Worm (Caenorhabditis elegans) whole organism, L1 larva: ENCODE measurements around the gene flwr-1.

Experiments
- C34B4.2 ChIP-seq: sonication (generic microtip); optimal IDR thresholded peaks from 2 replicates; lab custom pipeline; 2017; ENCODE audit warnings: mild to moderate bottlenecking, missing genetic modification characterization, missing compliant biosample characterization
- aha-1 ChIP-seq: fragments of 150-350 bp; optimal IDR thresholded peaks from 2 replicates; lab custom pipeline; 2014; ENCODE audit warnings: missing biosample characterization, missing genetic modification characterization
- blmp-1 ChIP-seq: fragments of 150-350 bp; optimal IDR thresholded peaks from 2 replicates; lab custom pipeline; 2014; ENCODE audit warnings: missing biosample characterization, missing genetic modification characterization
- ceh-8 ChIP-seq: fragments of 200-800 bp; sonication (Bioruptor generic); optimal IDR thresholded peaks from 2 replicates; lab custom pipeline; 2018; ENCODE audit warnings: mild to moderate bottlenecking, missing genetic modification characterization, moderate library complexity, missing compliant biosample characterization
- ceh-88 ChIP-seq: fragments of 200-800 bp; sonication (Bioruptor generic); IDR thresholded peaks from 2 replicates; pipeline ENCODE4 v1.3.6; 2022; ENCODE audit warnings: missing genetic modification characterization, missing compliant biosample characterization
- dpl-1 ChIP-seq, 3 experiments: fragments of 150-350 bp in 2 of 3; sonication (generic microtip) in 1 of 3; optimal IDR thresholded peaks; 2 replicates each; lab custom pipeline; 2014 to 2017; ENCODE audit warnings: missing biosample characterization in 3 of 3, missing genetic modification characterization in 3 of 3, missing genetic modification reagents in 3 of 3
- efl-1 ChIP-seq, 4 experiments: fragments of 150-350 bp; optimal IDR thresholded peaks in 3 of 4; peaks in 1 of 4; 1 replicate in 1 of 4; 2 replicates in 3 of 4; lab custom pipeline; 2014; ENCODE audit warnings: missing biosample characterization in 2 of 4, missing genetic modification characterization in 2 of 4, missing genetic modification reagents in 2 of 4
- elt-2 ChIP-seq: sonication (generic microtip); optimal IDR thresholded peaks from 2 replicates; lab custom pipeline; 2016; ENCODE audit warnings: missing genetic modification characterization, mild to moderate bottlenecking, inconsistent platforms, missing compliant biosample characterization, missing genetic modification reagents
- fkh-10 ChIP-seq: sonication (generic microtip); optimal IDR thresholded peaks from 2 replicates; lab custom pipeline; 2017; ENCODE audit warnings: missing biosample characterization, missing genetic modification reagents, missing genetic modification characterization
- fkh-8 ChIP-seq: sonication (generic microtip); optimal IDR thresholded peaks from 2 replicates; lab custom pipeline; 2016; ENCODE audit warnings: mild to moderate bottlenecking, missing genetic modification characterization, missing compliant biosample characterization
- isw-1 ChIP-seq: fragments of 200-800 bp; sonication (Bioruptor generic); IDR thresholded peaks from 2 replicates; pipeline ENCODE4 v1.3.6; 2022; ENCODE audit warnings: missing genetic modification characterization, missing compliant biosample characterization
- jun-1 ChIP-seq: fragments of 150-350 bp; optimal IDR thresholded peaks from 2 replicates; lab custom pipeline; 2014; ENCODE audit warnings: missing biosample characterization, missing genetic modification reagents, missing genetic modification characterization
- lin-14 ChIP-seq: fragments of 200-800 bp; sonication (Bioruptor generic); optimal IDR thresholded peaks from 2 replicates; lab custom pipeline; 2018; ENCODE audit warnings: mild to moderate bottlenecking, missing genetic modification characterization, moderate library complexity, missing compliant biosample characterization
- lin-15B ChIP-seq: fragments of 150-350 bp; sonication (generic microtip); optimal IDR thresholded peaks from 3 replicates; lab custom pipeline; 2014; ENCODE audit warnings: missing biosample characterization, missing genetic modification characterization
- lin-35 ChIP-seq, 2 experiments: fragments of 150-350 bp; optimal IDR thresholded peaks; 2 replicates each; lab custom pipeline; 2014; ENCODE audit warnings: missing biosample characterization in 2 of 2, missing genetic modification characterization in 2 of 2, missing genetic modification reagents in 2 of 2
- lsy-2 ChIP-seq, 2 experiments: fragments of 150-350 bp; optimal IDR thresholded peaks; 2 replicates each; lab custom pipeline; 2014; ENCODE audit warnings: missing biosample characterization in 2 of 2, missing genetic modification characterization in 2 of 2
- mdl-1 ChIP-seq, 2 experiments: fragments of 150-350 bp; optimal IDR thresholded peaks; 2 replicates each; lab custom pipeline; 2014 to 2017; ENCODE audit warnings: missing biosample characterization in 2 of 2, missing genetic modification characterization in 2 of 2, inconsistent platforms in 1 of 2
- mef-2 ChIP-seq: fragments of 150-350 bp; optimal IDR thresholded peaks from 2 replicates; lab custom pipeline; 2014; ENCODE audit warnings: missing biosample characterization, missing genetic modification characterization
- nhr-20 ChIP-seq: sonication (generic microtip); optimal IDR thresholded peaks from 2 replicates; lab custom pipeline; 2016; ENCODE audit warnings: mild to moderate bottlenecking, missing genetic modification characterization, missing compliant biosample characterization
- nhr-28 ChIP-seq: fragments of 150-350 bp; optimal IDR thresholded peaks from 2 replicates; lab custom pipeline; 2014; ENCODE audit warnings: missing biosample characterization, missing genetic modification characterization
- nhr-47 ChIP-seq: sonication (generic microtip); optimal IDR thresholded peaks from 2 replicates; lab custom pipeline; 2016; ENCODE audit warnings: mild to moderate bottlenecking, missing genetic modification characterization, moderate library complexity, missing compliant biosample characterization
- nhr-77 ChIP-seq: fragments of 150-350 bp; optimal IDR thresholded peaks from 2 replicates; lab custom pipeline; 2014; ENCODE audit warnings: missing biosample characterization, missing genetic modification characterization
- nhr-84 ChIP-seq: sonication (generic microtip); optimal IDR thresholded peaks from 2 replicates; lab custom pipeline; 2017; ENCODE audit warnings: missing biosample characterization, missing genetic modification characterization
- nhr-85 ChIP-seq: sonication (generic microtip); peaks from one replicate; lab custom pipeline; 2016; ENCODE audit warnings: missing genetic modification characterization, inconsistent platforms, missing compliant biosample characterization
- nhr-90 ChIP-seq: sonication (generic microtip); optimal IDR thresholded peaks from 2 replicates; lab custom pipeline; 2016; ENCODE audit warnings: mild to moderate bottlenecking, missing genetic modification characterization, missing compliant biosample characterization; ENCODE audit not compliant: poor library complexity
- pax-3 ChIP-seq: fragments of 200-800 bp; sonication (Bioruptor generic); optimal IDR thresholded peaks from 2 replicates; lab custom pipeline; 2018; ENCODE audit warnings: mild to moderate bottlenecking, missing genetic modification characterization, moderate library complexity, missing compliant biosample characterization
- rnt-1 ChIP-seq: sonication (generic microtip); optimal IDR thresholded peaks from 2 replicates; lab custom pipeline; 2016; ENCODE audit warnings: mild to moderate bottlenecking, missing genetic modification characterization, moderate library complexity, missing compliant biosample characterization
- skn-1 ChIP-seq: fragments of 150-350 bp; optimal IDR thresholded peaks from 2 replicates; lab custom pipeline; 2014; ENCODE audit warnings: missing biosample characterization, missing genetic modification characterization
- sup-37 ChIP-seq: fragments of 200-800 bp; sonication (Bioruptor generic); optimal IDR thresholded peaks from 2 replicates; lab custom pipeline; 2018; ENCODE audit warnings: mild to moderate bottlenecking, missing genetic modification characterization, missing compliant biosample characterization
- swsn-7 ChIP-seq: sonication (generic microtip); optimal IDR thresholded peaks from 2 replicates; lab custom pipeline; 2016; ENCODE audit warnings: missing genetic modification characterization, missing compliant biosample characterization
- unc-30 ChIP-seq: sonication (generic microtip); optimal IDR thresholded peaks from 2 replicates; lab custom pipeline; 2017; ENCODE audit warnings: missing biosample characterization, missing genetic modification characterization
- unc-62 ChIP-seq: fragments of 150-350 bp; optimal IDR thresholded peaks from 2 replicates; lab custom pipeline; 2014; ENCODE audit warnings: missing biosample characterization, missing genetic modification reagents, missing genetic modification characterization
- unc-86 ChIP-seq: sonication (generic microtip); optimal IDR thresholded peaks from 2 replicates; lab custom pipeline; 2016; ENCODE audit warnings: missing genetic modification characterization, missing compliant biosample characterization
- unc-98 ChIP-seq: fragments of 200-800 bp; sonication (Bioruptor generic); IDR thresholded peaks from 2 replicates; pipeline ENCODE4 v1.3.6; 2022; ENCODE audit warnings: missing genetic modification characterization, missing compliant biosample characterization
- vab-15 ChIP-seq: sonication (generic microtip); optimal IDR thresholded peaks from 2 replicates; lab custom pipeline; 2017; ENCODE audit warnings: missing genotype, mild to moderate bottlenecking, missing genetic modification characterization, missing compliant biosample characterization
- zag-1 ChIP-seq: fragments of 150-350 bp; optimal IDR thresholded peaks from 2 replicates; lab custom pipeline; 2014; ENCODE audit warnings: missing biosample characterization, missing genetic modification characterization
- zip-4 ChIP-seq: fragments of 200-800 bp; sonication (Bioruptor generic); optimal IDR thresholded peaks from 2 replicates; lab custom pipeline; 2018; ENCODE audit warnings: mild to moderate bottlenecking, missing genetic modification characterization, moderate library complexity, missing compliant biosample characterization
- ztf-11 ChIP-seq, 2 experiments: sonication (generic microtip); optimal IDR thresholded peaks; 2 replicates each; lab custom pipeline; 2016 to 2017; ENCODE audit warnings: missing genetic modification characterization in 2 of 2, missing biosample characterization in 1 of 2, missing compliant biosample characterization in 1 of 2

The flwr-1 gene

DNA sequence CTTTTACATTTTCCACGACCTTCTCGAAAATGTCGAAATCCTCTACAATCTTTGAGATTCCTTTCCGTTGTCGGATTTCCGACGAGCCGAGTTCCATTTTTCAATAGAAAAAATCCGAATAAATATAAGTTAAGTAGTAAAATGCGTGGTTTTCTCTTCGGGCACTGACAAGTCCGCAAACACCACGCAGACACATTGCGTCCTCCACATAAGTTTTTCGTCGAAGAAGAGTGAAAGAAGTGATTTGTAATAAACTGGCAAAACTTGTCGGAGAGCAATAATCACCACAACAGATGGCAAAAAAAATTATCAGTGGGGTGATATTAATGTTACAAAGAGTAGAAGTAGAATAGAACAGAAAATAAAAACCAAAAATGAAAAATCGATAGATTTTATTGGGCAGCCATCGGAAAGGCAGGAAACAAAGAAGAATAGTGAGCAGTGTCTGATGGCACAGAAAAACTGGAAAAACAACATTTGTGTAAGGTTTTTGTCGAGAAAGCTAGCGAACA lies 36.8 kb upstream of the flwr-1 start, which contains the start of gene ergi-2 (continued):
- TF ChIP-seq isw-1 (GFP tag; lab: Robert Waterston, UW) (no peak), nhr-20 (tag; lab: Kevin White, UChicago) (peak; percentile 23), blmp-1 (tag; lab: Kevin White, UChicago) (peak; percentile 85), rnt-1 (tag; lab: Kevin White, UChicago) (peak; percentile 1), nhr-84 (tag; lab: Kevin White, UChicago) (no peak), swsn-7 (peak; percentile 11), fkh-10 (GFP tag; lab: Kevin White, UChicago) (no peak), C34B4.2 (tag; lab: Kevin White, UChicago) (no peak), skn-1 (tag; lab: Kevin White, UChicago) (peak; percentile 18), unc-98 (GFP tag; lab: Robert Waterston, UW) (no peak), aha-1 (tag; lab: Kevin White, UChicago) (no peak), zip-4 (GFP tag; lab: Kevin White, UChicago) (no peak), ceh-8 (GFP tag; lab: Kevin White, UChicago) (no peak), lsy-2 (tag; optimal IDR thresholded peaks at IDR 0.05; lab: Kevin White, UChicago) (peak in 1 of 2 experiments; percentile 44), lin-15B (tag; lab: Kevin White, UChicago) (no peak), fkh-8 (tag; lab: Kevin White, UChicago) (no peak), lin-35 (GFP tag; optimal IDR thresholded peaks at IDR 0.05; lab: Kevin White, UChicago) (peak; percentile 3 to 23), ztf-11 (tag; optimal IDR thresholded peaks at IDR 0.05; lab: Kevin White, UChicago) (no peak), dpl-1 (GFP tag; optimal IDR thresholded peaks at IDR 0.05; lab: Kevin White, UChicago) (peak in 2 of 3 experiments; percentile 8 to 24), nhr-90 (tag; lab: Kevin White, UChicago) (no peak)
- TF ChIP-seq, all 84 proteins: peak for 17

DNA sequence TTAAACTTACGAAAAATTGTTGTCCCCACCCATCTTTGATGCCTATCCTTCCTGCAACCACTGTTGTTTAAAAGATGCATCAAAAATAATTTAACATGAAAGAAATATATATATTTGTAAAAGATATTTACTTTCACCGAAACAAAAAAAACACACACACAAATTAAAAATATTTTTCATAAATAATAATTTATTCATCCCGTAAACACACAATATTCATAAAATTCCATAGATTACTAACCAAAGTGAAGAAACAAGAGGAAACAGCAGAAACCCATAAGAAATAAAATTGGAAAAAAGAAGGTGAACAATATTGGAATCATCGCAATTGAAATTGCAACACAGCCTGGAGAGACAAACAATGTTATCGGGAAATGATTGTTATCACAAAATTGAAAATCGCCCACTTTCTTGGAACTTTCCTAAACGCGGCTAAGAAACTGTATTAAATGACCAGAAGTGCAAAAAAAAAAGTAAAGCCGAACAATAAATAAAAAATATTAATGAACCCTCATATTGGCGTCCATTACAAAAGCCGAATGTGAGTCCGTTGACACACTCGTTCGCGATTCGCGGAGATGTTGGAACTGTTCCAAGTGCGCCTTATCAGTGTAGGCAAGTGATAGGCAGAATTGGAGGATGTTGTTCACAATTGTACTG lies 34.0 kb upstream of the flwr-1 start, which contains the start of gene slc-25A18.1:
slc-25A18.1 (minus strand) TSS at position 51 of the 660 bp plus-strand sequence.
- TF ChIP-seq C34B4.2 (tag; lab: Kevin White, UChicago) = no peak
- no peak for TF ChIP-seq swsn-7
- TF ChIP-seq unc-30 (tag; lab: Kevin White, UChicago) = no peak
- no peak for TF ChIP-seq rnt-1 (tag; lab: Kevin White, UChicago)
- TF ChIP-seq pax-3 (tag; lab: Kevin White, UChicago) = no peak
- TF ChIP-seq nhr-47 (tag; lab: Kevin White, UChicago) = no peak
- no peak for TF ChIP-seq efl-1 (optimal IDR thresholded peaks at IDR 0.05; lab: Kevin White, UChicago)
- peak in 1 of 2 experiments; percentile 41 for TF ChIP-seq efl-1 (GFP tag; optimal IDR thresholded peaks at IDR 0.05 in 1 of 2; lab: Kevin White, UChicago)
- TF ChIP-seq nhr-85 (tag; lab: Kevin White, UChicago) = no peak
- TF ChIP-seq jun-1 = no peak
- peak; percentile 18 for TF ChIP-seq elt-2
- no peak for TF ChIP-seq lin-14
- no peak for TF ChIP-seq unc-86 (tag; lab: Kevin White, UChicago)
- no peak for TF ChIP-seq unc-62

DNA sequence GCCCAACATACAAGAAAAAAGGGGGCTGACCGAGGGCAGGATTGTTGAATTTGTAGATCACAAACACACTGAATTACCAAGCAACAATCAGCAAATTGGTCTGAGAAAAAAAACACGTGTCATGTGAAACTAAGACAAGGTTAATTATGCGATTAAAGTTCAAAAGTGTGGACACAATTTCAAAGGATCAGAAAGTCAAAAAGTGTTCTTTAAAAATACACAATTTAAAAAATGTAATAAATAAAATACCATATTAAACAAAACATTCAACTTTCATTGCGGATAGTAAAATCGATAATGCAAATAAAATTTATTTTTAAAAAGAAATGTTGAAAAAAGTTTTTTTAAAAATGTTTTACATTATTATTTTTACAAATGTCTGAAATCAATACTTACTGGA lies 29.0 kb upstream of the flwr-1 start, which contains the start of gene cutl-3:
cutl-3 (minus strand) TSS at position 101 of the 400 bp plus-strand sequence.
- no peak for TF ChIP-seq nhr-28 (tag; lab: Kevin White, UChicago)
- no peak for TF ChIP-seq isw-1 (GFP tag; lab: Robert Waterston, UW)
- TF ChIP-seq mef-2 = no peak
- TF ChIP-seq mdl-1 (tag; optimal IDR thresholded peaks at IDR 0.05; lab: Kevin White, UChicago) = no peak
- no peak for TF ChIP-seq blmp-1 (tag; lab: Kevin White, UChicago)
- no peak for TF ChIP-seq nhr-77 (tag; lab: Kevin White, UChicago)
- no peak for TF ChIP-seq vab-15 (tag; lab: Kevin White, UChicago)
- no peak for TF ChIP-seq sup-37 (GFP tag; lab: Kevin White, UChicago)
- no peak for TF ChIP-seq ceh-88
- TF ChIP-seq zag-1 (tag; lab: Kevin White, UChicago) = no peak
